Worm (Caenorhabditis elegans): Measurements from ENCODE around the gene spp-11.

DNA sequence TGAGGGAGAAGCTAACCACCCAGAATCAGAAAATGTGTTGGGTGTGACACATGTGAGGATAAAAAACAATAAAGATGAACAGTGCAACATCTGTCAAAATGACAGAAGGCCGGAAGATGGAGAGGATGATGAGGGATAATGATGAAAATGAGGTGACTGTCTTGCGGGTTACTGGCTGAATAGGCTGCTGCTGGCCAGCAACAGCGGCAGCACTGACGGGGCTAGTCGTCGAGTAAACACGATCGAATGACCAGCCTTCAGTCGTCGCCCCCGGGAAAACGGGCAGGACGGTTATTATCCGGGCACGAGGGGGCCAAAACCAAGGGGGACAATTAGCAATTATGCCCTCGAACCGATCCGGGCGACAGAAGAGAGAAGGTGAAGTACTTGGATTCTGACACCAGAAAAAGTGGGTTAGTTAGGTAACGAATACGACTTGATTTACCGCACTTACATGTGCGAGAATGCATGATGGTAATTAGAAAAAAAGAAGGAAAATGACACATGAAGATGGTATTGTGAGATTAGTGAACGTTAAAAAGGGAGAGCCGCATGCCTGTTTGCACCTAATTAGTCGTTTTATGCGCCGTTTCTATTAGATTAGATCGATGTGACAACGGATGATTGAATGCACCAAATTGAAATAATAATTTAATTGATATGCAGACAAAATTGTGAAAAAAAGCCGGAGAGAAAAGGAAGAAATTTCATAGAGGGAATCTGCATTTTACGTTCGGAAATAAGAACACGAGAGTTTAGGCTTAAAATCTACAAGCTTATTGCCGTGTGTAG lies 4.7 kb upstream of the spp-11 start:
- no peak for TF ChIP-seq efl-1 (GFP tag; optimal IDR thresholded peaks at IDR 0.05)
- no peak for TF ChIP-seq ceh-79 (tag; optimal IDR thresholded peaks at IDR 0.05)
- no peak for TF ChIP-seq nhr-80 (tag; optimal IDR thresholded peaks at IDR 0.05)
- no peak for TF ChIP-seq die-1 (tag; optimal IDR thresholded peaks at IDR 0.05)
- no peak for TF ChIP-seq rcor-1 (GFP tag; IDR thresholded peaks at IDR 0.05)
- no peak for TF ChIP-seq cebp-1 (GFP tag; IDR thresholded peaks at IDR 0.05)
- TF ChIP-seq cebp-1 (tag; optimal IDR thresholded peaks at IDR 0.05), result no peak
- no peak for TF ChIP-seq tbp1 (GFP tag; optimal IDR thresholded peaks at IDR 0.05)
- no peak for TF ChIP-seq F23B12.7 (tag; optimal IDR thresholded peaks at IDR 0.05; ENCODE audit: insufficient read depth)
- TF ChIP-seq unc-62 (GFP tag; optimal IDR thresholded peaks at IDR 0.05), result no peak
- no peak for TF ChIP-seq nhr-90 (tag; optimal IDR thresholded peaks at IDR 0.05)
- TF ChIP-seq ama-1 (optimal IDR thresholded peaks at IDR 0.05), result no peak
- no peak for TF ChIP-seq ama-1 (GFP tag; optimal IDR thresholded peaks at IDR 0.05)
- no peak for TF ChIP-seq C17E4.6 (GFP tag; IDR thresholded peaks at IDR 0.05)

Measured in whole organism, young adult.